Fruit fly (Drosophila melanogaster) whole organism, prepupa: Measurements from ENCODE around the gene CG31321.

Experiments
- Blimp-1 ChIP-seq: fragments of 200-800 bp; sonication (Bioruptor generic); optimal IDR thresholded peaks from 3 replicates; lab custom pipeline; 2017; ENCODE audit warnings: missing biosample characterization, missing genetic modification characterization, mild to moderate bottlenecking, moderate library complexity, missing genetic modification reagents
- CG31627 ChIP-seq: fragments of 200-800 bp; sonication (Bioruptor generic); optimal IDR thresholded peaks from 3 replicates; lab custom pipeline; 2016; ENCODE audit warnings: missing biosample characterization, missing genetic modification characterization
- CG6854 ChIP-seq: fragments of 200-800 bp; sonication (Bioruptor generic); optimal IDR thresholded peaks from 2 replicates; lab custom pipeline; 2017; ENCODE audit warnings: missing biosample characterization, mild to moderate bottlenecking, missing genetic modification characterization
- Gug ChIP-seq: fragments of 200-800 bp; sonication (Bioruptor generic); IDR thresholded peaks from 2 replicates; pipeline ENCODE4 v1.3.6; 2022; ENCODE audit warnings: missing biosample characterization, missing genetic modification characterization

DNA sequence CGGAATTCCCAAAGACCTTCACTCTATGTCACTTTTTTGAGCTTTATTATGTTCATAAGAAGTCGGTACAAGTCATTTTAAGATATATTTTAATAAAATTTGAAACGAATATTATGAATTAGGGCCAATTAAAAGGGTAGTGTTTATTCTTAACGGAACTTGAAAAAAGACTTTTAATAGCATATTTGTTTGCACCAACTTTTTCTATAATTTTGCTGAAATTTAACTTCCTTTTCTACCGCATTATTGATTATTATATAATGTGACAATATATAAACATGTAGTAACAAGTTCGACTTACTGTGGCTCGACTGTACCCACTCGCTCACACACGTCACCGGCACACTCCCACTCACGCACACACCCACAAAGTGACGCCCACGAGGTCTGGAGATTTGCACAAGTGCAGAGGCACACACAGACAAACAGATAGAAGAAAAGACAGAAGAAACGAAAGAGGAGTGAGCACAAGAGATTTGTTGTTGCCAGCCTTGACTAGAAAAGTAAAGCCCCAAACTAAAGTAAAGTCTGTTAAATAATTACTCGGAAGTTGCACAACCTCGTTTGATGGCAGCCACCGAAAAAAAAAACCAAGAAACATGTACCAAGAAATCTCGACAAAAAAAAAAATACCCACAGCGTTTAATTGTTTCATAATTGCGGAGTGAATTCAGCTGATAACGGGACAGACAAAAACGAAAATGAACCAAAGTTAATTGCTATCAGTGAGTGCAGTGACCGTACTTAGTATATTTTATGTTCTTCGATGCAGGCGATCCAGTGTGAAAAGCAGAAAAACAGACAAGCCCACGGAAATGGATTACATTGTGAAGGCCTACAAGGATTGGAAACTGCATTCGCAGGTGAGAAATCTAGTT is 20.0 kb upstream of the CG31321 start:
- peak; percentile 33; the same call in 1 of the 2 replicates for TF ChIP-seq Gug (GFP tag; lab: Robert Waterston, UW)
- no peak for TF ChIP-seq CG6854 (GFP tag; lab: Kevin White, UChicago)
- peak; percentile 0 for TF ChIP-seq Blimp-1
- peak; percentile 40 for TF ChIP-seq CG31627
